Worm (Caenorhabditis elegans) whole organism, dauer: ENCODE data around the gene nhr-67.
"Not testable (repeated sequence)": the region's sequence is repeated elsewhere in the genome, so short reads cannot be mapped to it uniquely, and the experiment has no call there.

ENCODE experiments used
- unc-62 ChIP-seq: sonication (generic microtip); optimal IDR thresholded peaks from 2 replicates; lab custom pipeline; 2017; ENCODE audit warnings: missing biosample characterization, missing genetic modification reagents, missing genetic modification characterization

Gene nhr-67

ce11 chrIV:11150844-11151243, 18.7 kb upstream of the nhr-67 start, which contains the start of gene C08F8.2:
C08F8.2 (plus strand) TSS chrIV:11150997.
- no peak for TF ChIP-seq unc-62 (GFP tag; lab: Kevin White, UChicago)

- TF ChIP-seq unc-62 (GFP tag; lab: Kevin White, UChicago), result not testable (repeated sequence)
Measured at ce11 chrIV:11154425-11155114, 15.0 kb upstream of the nhr-67 start, which contains the start of gene C08F8.3. C08F8.3 (plus strand) TSS chrIV:11155044.

ce11 chrIV:11156526-11156925, 13.0 kb upstream of the nhr-67 start:
- TF ChIP-seq unc-62 (GFP tag; lab: Kevin White, UChicago), result no peak

- no peak for TF ChIP-seq unc-62 (GFP tag; lab: Kevin White, UChicago)
Measured at ce11 chrIV:11159886-11160285, 9.7 kb upstream of the nhr-67 start, which contains the start of gene mboa-4. mboa-4 (minus strand) TSS chrIV:11159986.

- no peak for TF ChIP-seq unc-62 (GFP tag; lab: Kevin White, UChicago)
Measured at ce11 chrIV:11160707-11161106, 8.8 kb upstream of the nhr-67 start, which contains the start of gene C08F8.15. C08F8.15 (minus strand) TSS chrIV:11160807.

ce11 chrIV:11162451-11162850, 7.1 kb upstream of the nhr-67 start, which contains the start of gene fbxb-9:
fbxb-9 (minus strand) TSS chrIV:11162551.
- no peak for TF ChIP-seq unc-62 (GFP tag; lab: Kevin White, UChicago)

ce11 chrIV:11164831-11165230, 4.7 kb upstream of the nhr-67 start, which contains the start of gene C08F8.6:
C08F8.6 (minus strand) TSS chrIV:11164931.
- TF ChIP-seq unc-62 (GFP tag; lab: Kevin White, UChicago), result no peak

- TF ChIP-seq unc-62 (GFP tag; lab: Kevin White, UChicago), result no peak
Measured at ce11 chrIV:11174772-11175171, 5.2 kb downstream of the nhr-67 start.

- no peak for TF ChIP-seq unc-62 (GFP tag; lab: Kevin White, UChicago)
Measured at ce11 chrIV:11176967-11177366, 7.4 kb downstream of the nhr-67 start, which contains the start of gene rap-3. rap-3 (plus strand) TSS chrIV:11177267.

- TF ChIP-seq unc-62 (GFP tag; lab: Kevin White, UChicago), result no peak
Measured at ce11 chrIV:11178495-11178894, 8.9 kb downstream of the nhr-67 start, which contains the start of gene C08F8.9. C08F8.9 (minus strand) TSS chrIV:11178595.

- TF ChIP-seq unc-62 (GFP tag; lab: Kevin White, UChicago), result not testable (repeated sequence)
Measured at ce11 chrIV:11179123-11179740, 9.7 kb downstream of the nhr-67 start, which contains the start of gene cpt-2. cpt-2 (plus strand) TSS chrIV:11179645.

ce11 chrIV:11180077-11180476, 10.5 kb downstream of the nhr-67 start:
- TF ChIP-seq unc-62 (GFP tag; lab: Kevin White, UChicago), result no peak

- no peak for TF ChIP-seq unc-62 (GFP tag; lab: Kevin White, UChicago)
Measured at ce11 chrIV:11183013-11183412, 13.5 kb downstream of the nhr-67 start, which contains the start of gene prx-14. prx-14 (plus strand) TSS chrIV:11183132.

- no peak for TF ChIP-seq unc-62 (GFP tag; lab: Kevin White, UChicago)
Measured at ce11 chrIV:11183991-11184390, 14.4 kb downstream of the nhr-67 start, which contains the start of gene nuaf-3. nuaf-3 (plus strand) TSS chrIV:11184291.

ce11 chrIV:11186729-11187128, 17.2 kb downstream of the nhr-67 start, which contains the start of gene sdz-27:
sdz-27 (plus strand) TSS chrIV:11187029.
- TF ChIP-seq unc-62 (GFP tag; lab: Kevin White, UChicago), result no peak

- TF ChIP-seq unc-62 (GFP tag; lab: Kevin White, UChicago), result no peak
Measured at ce11 chrIV:11189411-11189810, 19.9 kb downstream of the nhr-67 start, which contains the start of gene fbxb-79. fbxb-79 (minus strand) TSS chrIV:11189511.
